Worm (Caenorhabditis elegans): Measurements from ENCODE around the gene ZK1248.11.

- TF ChIP-seq nhr-237 (tag; optimal IDR thresholded peaks at IDR 0.05) (no peak), elt-3 (tag; optimal IDR thresholded peaks at IDR 0.05) (no peak)
Observed at ce11 chrII:5872414-5872813, 44.0 kb upstream of the ZK1248.11 start.

Data from whole organism, L1 larva.